Worm (Caenorhabditis elegans) whole organism, early embryonic: ENCODE data around the gene ugt-18.

Experiments used
- B0310.2 ChIP-seq: sonication (generic microtip); optimal IDR thresholded peaks from 2 replicates; lab custom pipeline; 2016; ENCODE audit warnings: mild to moderate bottlenecking, missing genetic modification characterization, missing compliant biosample characterization
- F13C5.2 ChIP-seq: sonication (generic microtip); optimal IDR thresholded peaks from 2 replicates; lab custom pipeline; 2017; ENCODE audit warnings: mild to moderate bottlenecking, missing genetic modification characterization, inconsistent platforms, missing compliant biosample characterization
- ama-1 ChIP-seq: fragments of 150-350 bp; optimal IDR thresholded peaks from 2 replicates; lab custom pipeline; 2014
- ceh-13 ChIP-seq: fragments of 200-800 bp; sonication (Bioruptor generic); optimal IDR thresholded peaks from 2 replicates; lab custom pipeline; 2018; ENCODE audit warnings: mild to moderate bottlenecking, missing genetic modification characterization, missing compliant biosample characterization
- ceh-36 ChIP-seq: sonication (generic microtip); optimal IDR thresholded peaks from 2 replicates; lab custom pipeline; 2016; ENCODE audit warnings: missing genetic modification characterization, inconsistent platforms, missing compliant biosample characterization
- ets-7 ChIP-seq: sonication (generic microtip); optimal IDR thresholded peaks from 2 replicates; lab custom pipeline; 2016; ENCODE audit warnings: missing genotype, missing genetic modification characterization, missing compliant biosample characterization
- flt-1 ChIP-seq: fragments of 200-800 bp; sonication (Bioruptor generic); IDR thresholded peaks from 2 replicates; pipeline ENCODE4 v1.3.6; 2022; ENCODE audit warnings: missing genetic modification characterization, missing compliant biosample characterization
- hmbx-1 ChIP-seq: sonication (generic microtip); optimal IDR thresholded peaks from 2 replicates; lab custom pipeline; 2016; ENCODE audit warnings: mild to moderate bottlenecking, missing genetic modification characterization, missing compliant biosample characterization
- hmg-4 ChIP-seq: fragments of 200-800 bp; sonication (Bioruptor generic); optimal IDR thresholded peaks from 2 replicates; lab custom pipeline; 2018; ENCODE audit warnings: mild to moderate bottlenecking, missing genetic modification characterization, missing compliant biosample characterization
- hnd-1 ChIP-seq: sonication (generic microtip); optimal IDR thresholded peaks from 2 replicates; lab custom pipeline; 2016; ENCODE audit warnings: missing genetic modification characterization, missing compliant biosample characterization
- pes-1 ChIP-seq: fragments of 200-800 bp; sonication (Bioruptor generic); IDR thresholded peaks from 2 replicates; pipeline ENCODE4 v1.3.6; 2022; ENCODE audit warnings: missing genetic modification reagents, missing genetic modification characterization, missing compliant biosample characterization
- sea-1 ChIP-seq: fragments of 200-800 bp; sonication (Bioruptor generic); conservative IDR thresholded peaks from 2 replicates; pipeline ENCODE4 v1.3.6; 2022; ENCODE audit warnings: missing genetic modification characterization, missing compliant biosample characterization
- tra-4 ChIP-seq: sonication (generic microtip); optimal IDR thresholded peaks from 2 replicates; lab custom pipeline; 2017; ENCODE audit warnings: missing genetic modification characterization, missing compliant biosample characterization

- TF ChIP-seq flt-1 (GFP tag; lab: Robert Waterston, UW), result no peak
- no peak for TF ChIP-seq ama-1
- TF ChIP-seq sea-1 (GFP tag; lab: Robert Waterston, UW), result no peak
- TF ChIP-seq hmg-4 (GFP tag; lab: Kevin White, UChicago), result no peak
- no peak for TF ChIP-seq B0310.2 (tag; lab: Kevin White, UChicago)
- TF ChIP-seq hmbx-1 (tag; lab: Kevin White, UChicago), result no peak
- no peak for TF ChIP-seq F13C5.2 (tag; lab: Kevin White, UChicago)
- TF ChIP-seq ets-7 (tag; lab: Kevin White, UChicago), result no peak
- TF ChIP-seq hnd-1 (tag; lab: Kevin White, UChicago), result no peak
- no peak for TF ChIP-seq ceh-13 (GFP tag; lab: Kevin White, UChicago)
- TF ChIP-seq pes-1 (GFP tag; lab: Robert Waterston, UW), result no peak
- TF ChIP-seq ceh-36 (tag; lab: Kevin White, UChicago), result no peak
- no peak for TF ChIP-seq tra-4 (tag; lab: Kevin White, UChicago)
Measured at ce11 chrV:12819792-12820453, at the start of gene ugt-18, which contains the start of gene ZC443.4.
